Worm (Caenorhabditis elegans): ENCODE results near the gene F23A7.1.
A peak's percentile ranks its signal among the peaks of the same experiment; 100 is the strongest.

DNA sequence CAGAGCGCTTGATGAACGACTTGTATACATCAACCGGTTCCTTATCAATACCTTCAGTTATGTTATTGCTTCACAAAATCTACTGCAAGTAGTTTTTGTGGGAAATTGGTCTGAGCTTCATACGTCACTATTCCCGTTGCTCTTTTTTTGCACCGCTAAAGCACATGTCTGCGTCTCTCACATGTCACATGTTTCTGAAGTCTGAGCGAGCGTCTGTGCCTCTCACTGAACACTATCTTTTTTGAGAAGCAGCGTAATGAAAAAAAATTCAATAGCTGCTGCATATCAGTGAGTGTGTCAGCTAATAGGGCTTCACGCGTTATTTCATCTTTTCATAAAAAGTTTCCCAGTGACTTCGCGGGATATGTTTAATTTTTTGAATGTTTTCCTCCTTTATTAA is 1.1 kb downstream of the F23A7.1 start:
- TF ChIP-seq tbx-2 (tag; optimal IDR thresholded peaks at IDR 0.05): no peak
- no peak for TF ChIP-seq dpl-1 (GFP tag; optimal IDR thresholded peaks at IDR 0.05)
- peak in 2 of 3 experiments; percentile 39 to 41 for TF ChIP-seq ceh-82 (tag; optimal IDR thresholded peaks at IDR 0.05)
- TF ChIP-seq unc-62 (GFP tag; optimal IDR thresholded peaks at IDR 0.05): no peak
- TF ChIP-seq nhr-20 (tag; optimal IDR thresholded peaks at IDR 0.05): peak; percentile 8
- no peak for TF ChIP-seq pqm-1 (tag; optimal IDR thresholded peaks at IDR 0.05)
- TF ChIP-seq ceh-88 (GFP tag; IDR thresholded peaks at IDR 0.05): no peak
- TF ChIP-seq blmp-1 (tag; optimal IDR thresholded peaks at IDR 0.05): no peak
- no peak for TF ChIP-seq egl-27 (tag; optimal IDR thresholded peaks at IDR 0.05)
- TF ChIP-seq swsn-7 (tag; optimal IDR thresholded peaks at IDR 0.05): peak; percentile 31
- TF ChIP-seq nhr-47 (tag; optimal IDR thresholded peaks at IDR 0.05): peak; percentile 66
- no peak for TF ChIP-seq F16B12.6 (tag; optimal IDR thresholded peaks at IDR 0.05)
